Fruit fly (Drosophila melanogaster): ENCODE data around the gene LManIV.

- TF ChIP-seq Dll (optimal IDR thresholded peaks at IDR 0.05) (no peak), EcR (GFP tag; optimal IDR thresholded peaks at IDR 0.05) (no peak), psq (optimal IDR thresholded peaks at IDR 0.05) (no peak)
Measured at dm6 chr2L:8820539-8820938, 48.4 kb upstream of the LManIV start.
